Worm (Caenorhabditis elegans) whole organism, late embryonic: ENCODE results near the gene eif-2Bepsilon.

Experiments used
- nfya-1 ChIP-seq: sonication (generic microtip); optimal IDR thresholded peaks from 2 replicates; lab custom pipeline; 2017; ENCODE audit warnings: missing genetic modification characterization, mild to moderate bottlenecking, missing compliant biosample characterization, antibody characterized with exemption, moderate library complexity
- pqm-1 ChIP-seq: sonication (generic microtip); optimal IDR thresholded peaks from 2 replicates; lab custom pipeline; 2016; ENCODE audit warnings: missing genetic modification characterization, missing compliant biosample characterization
- unc-55 ChIP-seq: sonication (generic microtip); optimal IDR thresholded peaks from 2 replicates; lab custom pipeline; 2017; ENCODE audit warnings: missing biosample characterization, missing genetic modification reagents, missing genetic modification characterization
- unc-86 ChIP-seq: sonication (generic microtip); optimal IDR thresholded peaks from 2 replicates; lab custom pipeline; 2016; ENCODE audit warnings: missing genetic modification characterization, missing compliant biosample characterization

ce11 chrII:8707024-8707423, 45.4 kb downstream of the eif-2Bepsilon start, which contains the start of gene cup-16:
- TF ChIP-seq nfya-1 (tag; lab: Kevin White, UChicago) (no peak), pqm-1 (tag; lab: Kevin White, UChicago) (no peak), unc-86 (tag; lab: Kevin White, UChicago) (no peak), unc-55 (GFP tag; lab: Kevin White, UChicago) (no peak)
